Worm (Caenorhabditis elegans) whole organism, early embryonic: ENCODE results near the gene T14B4.3.

ENCODE experiments used
- ceh-13 ChIP-seq: fragments of 200-800 bp; sonication (Bioruptor generic); optimal IDR thresholded peaks from 2 replicates; lab custom pipeline; 2018; ENCODE audit warnings: mild to moderate bottlenecking, missing genetic modification characterization, missing compliant biosample characterization
- hmg-4 ChIP-seq: fragments of 200-800 bp; sonication (Bioruptor generic); optimal IDR thresholded peaks from 2 replicates; lab custom pipeline; 2018; ENCODE audit warnings: mild to moderate bottlenecking, missing genetic modification characterization, missing compliant biosample characterization
- tra-4 ChIP-seq: sonication (generic microtip); optimal IDR thresholded peaks from 2 replicates; lab custom pipeline; 2017; ENCODE audit warnings: missing genetic modification characterization, missing compliant biosample characterization

DNA sequence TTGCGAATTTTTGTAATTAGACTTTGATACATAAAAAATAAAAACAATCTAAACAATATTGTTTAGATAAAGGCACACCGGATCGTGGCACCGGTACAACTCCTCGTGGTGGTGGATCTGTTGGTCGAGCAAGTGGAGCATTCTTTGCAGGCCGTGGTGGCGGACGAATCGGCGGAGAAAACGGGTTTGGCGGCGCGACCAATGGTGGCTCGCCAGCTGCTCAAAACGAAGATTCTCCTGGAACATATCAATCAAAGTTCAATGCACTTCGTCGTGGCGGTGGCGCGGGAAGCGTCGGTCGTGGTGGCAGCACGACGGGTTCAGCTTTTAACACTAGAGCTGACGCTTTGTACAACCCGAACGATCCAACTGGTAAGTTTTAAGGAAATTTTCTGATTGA, 48.8 kb upstream of the T14B4.3 start:
- no peak for TF ChIP-seq ceh-13
- TF ChIP-seq hmg-4: no peak
- TF ChIP-seq tra-4 (tag; lab: Kevin White, UChicago): no peak
